Fruit fly (Drosophila melanogaster) whole organism, prepupa: ENCODE results near the gene Vps53.

Source experiments
- Blimp-1 ChIP-seq: fragments of 200-800 bp; sonication (Bioruptor generic); optimal IDR thresholded peaks from 3 replicates; lab custom pipeline; 2017; ENCODE audit warnings: missing biosample characterization, missing genetic modification characterization, mild to moderate bottlenecking, moderate library complexity, missing genetic modification reagents
- CG10631 ChIP-seq: fragments of 200-800 bp; sonication (Bioruptor generic); optimal IDR thresholded peaks from 2 replicates; lab custom pipeline; 2016; ENCODE audit warnings: missing biosample characterization, missing genetic modification characterization
- CG10669 ChIP-seq: fragments of 200-800 bp; sonication (Bioruptor generic); optimal IDR thresholded peaks from 3 replicates; lab custom pipeline; 2018; ENCODE audit warnings: missing biosample characterization, mild to moderate bottlenecking, missing genetic modification characterization, moderate library complexity
- CG11294 ChIP-seq: fragments of 200-800 bp; sonication (Bioruptor generic); IDR thresholded peaks from 2 replicates; pipeline ENCODE4 v1.3.6; 2022; ENCODE audit warnings: missing biosample characterization, missing genetic modification characterization
- CG11762 ChIP-seq: fragments of 200-800 bp; sonication (Bioruptor generic); optimal IDR thresholded peaks from 3 replicates; lab custom pipeline; 2016; ENCODE audit warnings: missing biosample characterization, missing genetic modification characterization; ENCODE audit not compliant: insufficient read depth
- CG1621 ChIP-seq: fragments of 200-800 bp; sonication (Bioruptor generic); optimal IDR thresholded peaks from 3 replicates; lab custom pipeline; 2018; ENCODE audit warnings: missing biosample characterization, mild to moderate bottlenecking, missing genetic modification characterization
- CG16779 ChIP-seq: fragments of 200-800 bp; sonication (Bioruptor generic); optimal IDR thresholded peaks from 3 replicates; lab custom pipeline; 2017; ENCODE audit warnings: missing biosample characterization, mild to moderate bottlenecking, missing genetic modification characterization
- CG32006 ChIP-seq: fragments of 200-800 bp; sonication (Bioruptor generic); optimal IDR thresholded peaks from 3 replicates; lab custom pipeline; 2017; ENCODE audit warnings: missing biosample characterization, mild to moderate bottlenecking, missing genetic modification characterization
- CG34406 ChIP-seq: fragments of 200-800 bp; sonication (Bioruptor generic); optimal IDR thresholded peaks from 3 replicates; lab custom pipeline; 2016; ENCODE audit warnings: missing biosample characterization, missing genetic modification characterization
- CG3919 ChIP-seq: fragments of 200-800 bp; sonication (Bioruptor generic); optimal IDR thresholded peaks from 3 replicates; lab custom pipeline; 2016; ENCODE audit warnings: missing biosample characterization, missing genetic modification characterization
- CG4318 ChIP-seq: fragments of 200-800 bp; sonication (Bioruptor generic); optimal IDR thresholded peaks from 3 replicates; lab custom pipeline; 2017; ENCODE audit warnings: missing biosample characterization, mild to moderate bottlenecking, missing genetic modification characterization
- CG6163 ChIP-seq: fragments of 200-800 bp; sonication (Bioruptor generic); IDR thresholded peaks from 3 replicates; pipeline ENCODE4 v1.3.6; 2022; ENCODE audit warnings: missing biosample characterization, missing genetic modification characterization
- CG6808 ChIP-seq: fragments of 200-800 bp; sonication (Bioruptor generic); optimal IDR thresholded peaks from 3 replicates; lab custom pipeline; 2017; ENCODE audit warnings: missing biosample characterization, missing genetic modification characterization, mild to moderate bottlenecking, moderate library complexity, missing genetic modification reagents
- CG6854 ChIP-seq: fragments of 200-800 bp; sonication (Bioruptor generic); optimal IDR thresholded peaks from 2 replicates; lab custom pipeline; 2017; ENCODE audit warnings: missing biosample characterization, mild to moderate bottlenecking, missing genetic modification characterization
- CG7368 ChIP-seq: fragments of 200-800 bp; sonication (Bioruptor generic); optimal IDR thresholded peaks from 3 replicates; lab custom pipeline; 2016; ENCODE audit warnings: missing biosample characterization, missing genetic modification characterization
- CG8119 ChIP-seq: fragments of 200-800 bp; sonication (Bioruptor generic); IDR thresholded peaks from 3 replicates; pipeline ENCODE4 v1.3.6; 2022; ENCODE audit warnings: missing biosample characterization, missing genetic modification characterization
- CG8319 ChIP-seq: fragments of 200-800 bp; sonication (Bioruptor generic); optimal IDR thresholded peaks from 3 replicates; lab custom pipeline; 2016; ENCODE audit warnings: missing biosample characterization, missing genetic modification characterization
- CG9139 ChIP-seq: fragments of 200-800 bp; sonication (Bioruptor generic); optimal IDR thresholded peaks from 3 replicates; lab custom pipeline; 2017; ENCODE audit warnings: missing biosample characterization, mild to moderate bottlenecking, missing genetic modification characterization
- Eip78C ChIP-seq: fragments of 200-800 bp; sonication (Bioruptor generic); peaks from one replicate; lab custom pipeline; 2016; ENCODE audit warnings: missing biosample characterization, missing genetic modification characterization
- Eip93F ChIP-seq: fragments of 200-800 bp; sonication (Bioruptor generic); optimal IDR thresholded peaks from 2 replicates; lab custom pipeline; 2016; ENCODE audit warnings: missing biosample characterization, mild to moderate bottlenecking, missing genetic modification characterization
- Ets21C ChIP-seq: fragments of 200-800 bp; sonication (Bioruptor generic); optimal IDR thresholded peaks from 3 replicates; lab custom pipeline; 2016; ENCODE audit warnings: missing biosample characterization, missing genetic modification characterization
- Ets96B ChIP-seq: fragments of 200-800 bp; optimal IDR thresholded peaks from 2 replicates; lab custom pipeline; 2019; ENCODE audit warnings: missing biosample characterization, mild to moderate bottlenecking, missing genetic modification characterization, moderate library complexity
- Gug ChIP-seq: fragments of 200-800 bp; sonication (Bioruptor generic); IDR thresholded peaks from 2 replicates; pipeline ENCODE4 v1.3.6; 2022; ENCODE audit warnings: missing biosample characterization, missing genetic modification characterization
- Hr38 ChIP-seq: sonication (Bioruptor generic); optimal IDR thresholded peaks from 2 replicates; lab custom pipeline; 2016; ENCODE audit warnings: missing biosample characterization, missing genetic modification characterization
- Hr39 ChIP-seq: fragments of 200-800 bp; sonication (Bioruptor generic); optimal IDR thresholded peaks from 2 replicates; lab custom pipeline; 2016; ENCODE audit warnings: missing biosample characterization, missing genetic modification characterization
- Hr4 ChIP-seq: fragments of 200-800 bp; sonication (Bioruptor generic); optimal IDR thresholded peaks from 3 replicates; lab custom pipeline; 2016; ENCODE audit warnings: missing biosample characterization, missing genetic modification characterization
- Lpt ChIP-seq: fragments of 200-800 bp; sonication (Bioruptor generic); optimal IDR thresholded peaks from 3 replicates; lab custom pipeline; 2016; ENCODE audit warnings: missing biosample characterization, missing genetic modification characterization
- OdsH ChIP-seq: fragments of 200-800 bp; sonication (Bioruptor generic); optimal IDR thresholded peaks from 3 replicates; lab custom pipeline; 2016; ENCODE audit warnings: missing biosample characterization, missing genetic modification characterization
- Smox ChIP-seq: fragments of 200-800 bp; sonication (Bioruptor generic); optimal IDR thresholded peaks from 3 replicates; lab custom pipeline; 2016; ENCODE audit warnings: missing biosample characterization, missing genetic modification characterization
- Sox14 ChIP-seq: fragments of 200-800 bp; sonication (Bioruptor generic); optimal IDR thresholded peaks from 3 replicates; lab custom pipeline; 2016; ENCODE audit warnings: missing biosample characterization, missing genetic modification characterization
- Sox15 ChIP-seq: fragments of 200-800 bp; sonication (Bioruptor generic); optimal IDR thresholded peaks from 3 replicates; lab custom pipeline; 2016; ENCODE audit warnings: missing biosample characterization, missing genetic modification characterization
- achi ChIP-seq: fragments of 200-800 bp; sonication (Bioruptor generic); optimal IDR thresholded peaks from 3 replicates; lab custom pipeline; 2016; ENCODE audit warnings: missing biosample characterization, missing genetic modification characterization
- acj6 ChIP-seq: fragments of 200-800 bp; sonication (Bioruptor generic); optimal IDR thresholded peaks from 3 replicates; lab custom pipeline; 2016; ENCODE audit warnings: missing biosample characterization, missing genetic modification characterization
- dsx ChIP-seq: fragments of 200-800 bp; optimal IDR thresholded peaks from 3 replicates; lab custom pipeline; 2019; ENCODE audit warnings: missing biosample characterization, mild to moderate bottlenecking, missing genetic modification characterization, moderate library complexity; ENCODE audit not compliant: poor library complexity, severe bottlenecking
- eg ChIP-seq: fragments of 200-800 bp; sonication (Bioruptor generic); IDR thresholded peaks from 3 replicates; pipeline ENCODE4 v1.3.6; 2022; ENCODE audit warnings: missing biosample characterization, missing genetic modification characterization
- esn ChIP-seq: fragments of 200-800 bp; sonication (Bioruptor generic); optimal IDR thresholded peaks from 2 replicates; lab custom pipeline; 2016; ENCODE audit warnings: missing biosample characterization, mild to moderate bottlenecking, missing genetic modification characterization, moderate library complexity
- fd85E ChIP-seq: fragments of 200-800 bp; sonication (Bioruptor generic); optimal IDR thresholded peaks from 3 replicates; lab custom pipeline; 2016; ENCODE audit warnings: missing biosample characterization, missing genetic modification characterization
- lz ChIP-seq: fragments of 200-800 bp; sonication (Bioruptor generic); optimal IDR thresholded peaks from 3 replicates; lab custom pipeline; 2016; ENCODE audit warnings: missing biosample characterization, missing genetic modification characterization
- net ChIP-seq: fragments of 200-800 bp; sonication (Bioruptor generic); optimal IDR thresholded peaks from 3 replicates; lab custom pipeline; 2016; ENCODE audit warnings: missing biosample characterization, missing genetic modification characterization
- pdm3 ChIP-seq: fragments of 200-800 bp; sonication (Bioruptor generic); optimal IDR thresholded peaks from 3 replicates; lab custom pipeline; 2016; ENCODE audit warnings: missing biosample characterization, missing genetic modification characterization
- salr ChIP-seq, 2 experiments: fragments of 200-800 bp; sonication (Bioruptor generic); optimal IDR thresholded peaks; 3 replicates each; lab custom pipeline; 2016 to 2018; ENCODE audit warnings: missing biosample characterization in 2 of 2, missing genetic modification characterization in 2 of 2, mild to moderate bottlenecking in 1 of 2
- spab ChIP-seq: fragments of 200-800 bp; sonication (Bioruptor generic); optimal IDR thresholded peaks from 2 replicates; lab custom pipeline; 2017; ENCODE audit warnings: missing biosample characterization, mild to moderate bottlenecking, missing genetic modification characterization, missing genetic modification reagents
- ss ChIP-seq, 2 experiments: fragments of 200-800 bp; sonication (Bioruptor generic); optimal IDR thresholded peaks; 2 replicates in 1 of 2; 3 replicates in 1 of 2; lab custom pipeline; 2017 to 2018; ENCODE audit warnings: mild to moderate bottlenecking in 2 of 2, missing biosample characterization in 2 of 2, missing genetic modification characterization in 2 of 2, moderate library complexity in 1 of 2
- svp ChIP-seq: fragments of 200-800 bp; sonication (Bioruptor generic); peaks from one replicate; lab custom pipeline; 2016; ENCODE audit warnings: missing biosample characterization, missing genetic modification characterization
- topi ChIP-seq: fragments of 200-800 bp; sonication (Bioruptor generic); optimal IDR thresholded peaks from 3 replicates; lab custom pipeline; 2016; ENCODE audit warnings: missing biosample characterization, missing genetic modification characterization
- vri ChIP-seq: fragments of 200-800 bp; sonication (Bioruptor generic); optimal IDR thresholded peaks from 3 replicates; lab custom pipeline; 2016; ENCODE audit warnings: missing biosample characterization, mild to moderate bottlenecking, missing genetic modification characterization

Vps53 gene

DNA sequence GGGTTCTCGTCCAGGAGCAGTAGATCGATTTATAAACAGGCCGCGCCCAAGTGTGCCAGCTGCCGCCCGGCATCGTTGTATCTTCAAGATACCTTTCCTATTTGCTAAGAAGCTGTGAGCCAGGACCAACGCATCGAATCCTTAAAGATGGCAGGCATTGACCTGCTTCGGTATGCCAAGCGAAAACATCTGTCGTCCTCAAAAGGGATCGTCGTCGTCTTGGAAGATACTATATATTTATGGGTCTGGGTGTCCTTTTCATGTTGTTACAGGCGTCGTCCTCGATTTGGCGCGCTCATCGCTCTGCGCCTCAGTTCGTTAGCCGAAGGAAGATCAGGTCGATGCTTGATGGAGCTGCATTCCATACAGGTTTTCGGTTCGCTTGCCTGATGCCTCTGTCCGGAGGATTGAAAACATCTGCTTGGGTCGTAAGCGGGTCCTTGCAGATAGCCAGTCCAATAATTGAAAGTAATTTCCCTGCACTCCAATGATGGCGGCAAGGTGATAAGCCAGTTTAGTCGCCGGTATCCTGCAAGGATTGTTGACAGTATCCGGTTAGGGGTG is 22.1 kb downstream of the Vps53 start:
- TF ChIP-seq CG11294 (GFP tag; lab: Robert Waterston, UW) = no peak
- TF ChIP-seq net (GFP tag; lab: Kevin White, UChicago) = no peak
- TF ChIP-seq CG34406 = no peak
- TF ChIP-seq fd85E (GFP tag; lab: Kevin White, UChicago) = no peak
- TF ChIP-seq pdm3 (GFP tag; lab: Kevin White, UChicago) = no peak
- TF ChIP-seq CG16779 (tag; lab: Kevin White, UChicago) = no peak
- TF ChIP-seq CG4318 (GFP tag; lab: Kevin White, UChicago) = no peak
- TF ChIP-seq CG7368 (GFP tag; lab: Kevin White, UChicago) = no peak
- TF ChIP-seq achi = no peak
- no peak for TF ChIP-seq vri (GFP tag; lab: Kevin White, UChicago)
- no peak for TF ChIP-seq Sox14 (GFP tag; lab: Kevin White, UChicago)
- no peak for TF ChIP-seq esn (GFP tag; lab: Kevin White, UChicago)
- TF ChIP-seq CG11762 (GFP tag; lab: Kevin White, UChicago) = no peak

DNA sequence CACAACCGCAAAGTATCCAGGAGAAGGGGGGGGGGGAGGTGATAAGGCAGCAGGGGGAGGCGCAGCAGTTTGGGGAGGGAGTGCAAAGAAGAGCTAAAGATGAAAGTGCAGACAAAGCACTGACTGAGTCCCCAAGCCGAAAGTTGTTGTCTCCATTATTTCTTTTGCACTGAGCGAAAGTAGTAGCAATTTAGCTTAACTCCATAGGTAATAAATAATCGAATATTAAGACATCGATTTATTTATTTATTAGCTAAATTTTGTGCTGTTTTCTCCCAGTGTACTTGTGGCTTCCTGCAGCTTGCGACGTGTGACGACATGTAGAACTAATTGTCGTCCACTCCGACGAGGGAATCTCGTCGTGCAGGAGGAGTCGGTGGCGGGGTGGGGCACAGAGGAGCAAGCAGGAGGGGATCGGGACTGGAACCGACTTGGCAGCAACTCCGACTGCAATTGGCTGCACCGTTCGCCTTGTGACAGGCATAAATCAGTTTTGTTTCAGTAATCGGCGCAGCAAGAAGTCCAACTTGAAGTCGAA is 24.4 kb downstream of the Vps53 start, which contains the start of gene Traf4:
Gene Traf4, plus strand, starts transcription at position 488 of the 538 bp plus-strand sequence.
- TF ChIP-seq salr (GFP tag; optimal IDR thresholded peaks at IDR 0.05; lab: Kevin White, UChicago) (peak; percentile 28 to 37), eg (GFP tag; lab: Robert Waterston, UW) (peak; percentile 57), Eip93F (GFP tag; lab: Kevin White, UChicago) (peak; percentile 48), spab (GFP tag; lab: Kevin White, UChicago) (peak; percentile 56), Blimp-1 (GFP tag; lab: Kevin White, UChicago) (peak; percentile 35), CG3919 (peak; percentile 73), CG10631 (peak; percentile 55), CG34406 (peak; percentile 37), CG6163 (GFP tag; lab: Robert Waterston, UW) (peak; percentile 75), pdm3 (GFP tag; lab: Kevin White, UChicago) (peak; percentile 52), topi (peak; percentile 26), esn (GFP tag; lab: Kevin White, UChicago) (peak; percentile 52), Hr38 (no peak), vri (GFP tag; lab: Kevin White, UChicago) (peak; percentile 68), Ets21C (GFP tag; lab: Kevin White, UChicago) (no peak), CG9139 (GFP tag; lab: Kevin White, UChicago) (peak; percentile 18), Sox14 (GFP tag; lab: Kevin White, UChicago) (peak; percentile 6), CG1621 (peak; percentile 33), OdsH (GFP tag; lab: Kevin White, UChicago) (peak; percentile 48), CG7368 (GFP tag; lab: Kevin White, UChicago) (peak; percentile 49), lz (GFP tag; lab: Kevin White, UChicago) (peak; percentile 34), CG4318 (GFP tag; lab: Kevin White, UChicago) (no peak), CG8119 (peak; percentile 41; the same call in 2 of the 3 replicates), svp (peak; percentile 81), Hr4 (GFP tag; lab: Kevin White, UChicago) (peak; percentile 15), ss (GFP tag; optimal IDR thresholded peaks at IDR 0.05; lab: Kevin White, UChicago) (peak; percentile 56 to 61), Gug (peak; percentile 27), CG8319 (GFP tag; lab: Kevin White, UChicago) (no peak), Sox15 (no peak), Ets96B (peak; percentile 58), CG16779 (tag; lab: Kevin White, UChicago) (no peak), Smox (GFP tag; lab: Kevin White, UChicago) (peak; percentile 39), net (GFP tag; lab: Kevin White, UChicago) (peak; percentile 53), acj6 (GFP tag; lab: Kevin White, UChicago) (peak; percentile 59), CG32006 (GFP tag; lab: Kevin White, UChicago) (peak; percentile 57), Hr39 (GFP tag; lab: Kevin White, UChicago) (peak; percentile 48), CG6808 (GFP tag; lab: Kevin White, UChicago) (peak; percentile 51), CG11762 (GFP tag; lab: Kevin White, UChicago) (peak; percentile 35), Eip78C (peak; percentile 73), CG10669 (GFP tag; lab: Kevin White, UChicago) (peak; percentile 54), CG6854 (no peak), dsx (GFP tag; lab: Kevin White, UChicago) (peak; percentile 61), achi (peak; percentile 50), Lpt (GFP tag; lab: Kevin White, UChicago) (peak; percentile 47)
